Worm (Caenorhabditis elegans) whole organism, L3 larva: ENCODE results near the gene gut-2.

Source experiments
- egl-27 ChIP-seq: sonication (generic microtip); optimal IDR thresholded peaks from 4 replicates; lab custom pipeline; 2017; ENCODE audit warnings: missing biosample characterization, missing genetic modification reagents, missing genetic modification characterization
- nhr-28 ChIP-seq: fragments of 150-350 bp; optimal IDR thresholded peaks from 2 replicates; lab custom pipeline; 2014; ENCODE audit warnings: missing biosample characterization, missing genetic modification characterization

- TF ChIP-seq nhr-28 (tag; lab: Kevin White, UChicago) (no peak), egl-27 (tag; lab: Kevin White, UChicago) (no peak)
These were observed 9.1 kb upstream of the gut-2 start for ce11 chrV:13488297-13488803.
